5 worm cellular contexts compared by ENCODE assay signal in genomic region chrII:2922359-2922758, ce11.
TF ChIP-seq lines count a peak whose summit lies in the region.

No protein-coding gene starts in this region.

TF ChIP-seq in whole organism, L1 larva, 84 proteins besides CTCF, POLR2A, EP300 and RAD21:
- TF ChIP-seq elt-2 (tag; optimal IDR thresholded peaks at IDR 0.05; lab: Kevin White, UChicago) = peak; percentile 41
- no peak for TF ChIP-seq ces-1 (GFP tag; optimal IDR thresholded peaks at IDR 0.05; lab: Kevin White, UChicago)
- no peak for TF ChIP-seq fos-1 (tag; optimal IDR thresholded peaks at IDR 0.05; lab: Kevin White, UChicago)
- TF ChIP-seq lin-35 (GFP tag; optimal IDR thresholded peaks at IDR 0.05; lab: Kevin White, UChicago) = peak in 1 of 2 experiments; percentile 34

TF ChIP-seq in whole organism, L2 larva, 48 proteins besides CTCF, POLR2A, EP300 and RAD21:
- TF ChIP-seq nhr-23 (tag; optimal IDR thresholded peaks at IDR 0.05; lab: Kevin White, UChicago) (no peak), ztf-1 (GFP tag; conservative IDR thresholded peaks at IDR 0.05; lab: Robert Waterston, UW) (no peak), sma-3 (GFP tag; optimal IDR thresholded peaks at IDR 0.05; lab: Kevin White, UChicago) (no peak), ama-1 (optimal IDR thresholded peaks at IDR 0.05; lab: Kevin White, UChicago) (no peak), fos-1 (tag; optimal IDR thresholded peaks at IDR 0.05; lab: Kevin White, UChicago) (peak; percentile 41), R02D3.7 (tag; optimal IDR thresholded peaks at IDR 0.05; lab: Kevin White, UChicago) (no peak), zag-1 (tag; optimal IDR thresholded peaks at IDR 0.05; lab: Kevin White, UChicago) (no peak), unc-62 (GFP tag; optimal IDR thresholded peaks at IDR 0.05; lab: Kevin White, UChicago) (no peak), unc-55 (GFP tag; optimal IDR thresholded peaks at IDR 0.05; lab: Kevin White, UChicago) (no peak), lin-39 (tag; optimal IDR thresholded peaks at IDR 0.05; lab: Kevin White, UChicago) (no peak), crh-2 (tag; optimal IDR thresholded peaks at IDR 0.05; lab: Kevin White, UChicago) (peak; percentile 42), nhr-21 (tag; optimal IDR thresholded peaks at IDR 0.05; lab: Kevin White, UChicago) (no peak), elt-1 (tag; optimal IDR thresholded peaks at IDR 0.05; lab: Kevin White, UChicago) (no peak), lin-11 (tag; optimal IDR thresholded peaks at IDR 0.05; lab: Kevin White, UChicago) (no peak), skn-1 (tag; optimal IDR thresholded peaks at IDR 0.05; lab: Kevin White, UChicago) (no peak), dmd-4 (tag; optimal IDR thresholded peaks at IDR 0.05; lab: Kevin White, UChicago) (no peak), ztf-11 (tag; optimal IDR thresholded peaks at IDR 0.05; lab: Kevin White, UChicago) (no peak), nhr-10 (tag; optimal IDR thresholded peaks at IDR 0.05; lab: Kevin White, UChicago) (no peak)

TF ChIP-seq in whole organism, L3 larva, 47 proteins besides CTCF, POLR2A, EP300 and RAD21:
- TF ChIP-seq mml-1 (tag; optimal IDR thresholded peaks at IDR 0.05; lab: Kevin White, UChicago) (no peak), tbx-2 (tag; optimal IDR thresholded peaks at IDR 0.05; lab: Kevin White, UChicago) (no peak), pha-4 (tag; optimal IDR thresholded peaks at IDR 0.05; lab: Kevin White, UChicago) (peak; percentile 2), elt-2 (tag; optimal IDR thresholded peaks at IDR 0.05; lab: Kevin White, UChicago) (peak; percentile 77), jun-1 (tag; optimal IDR thresholded peaks at IDR 0.05; lab: Kevin White, UChicago) (no peak), ama-1 (optimal IDR thresholded peaks at IDR 0.05; lab: Kevin White, UChicago) (peak; percentile 73), lin-15B (tag; optimal IDR thresholded peaks at IDR 0.05; lab: Kevin White, UChicago) (no peak), pqm-1 (tag; optimal IDR thresholded peaks at IDR 0.05; lab: Kevin White, UChicago) (peak; percentile 35)

TF ChIP-seq in whole organism, L4 larva, 104 proteins besides CTCF, POLR2A, EP300 and RAD21:
- TF ChIP-seq spr-1 (tag; optimal IDR thresholded peaks at IDR 0.05; lab: Kevin White, UChicago) (no peak), unc-39 (tag; optimal IDR thresholded peaks at IDR 0.05; lab: Kevin White, UChicago) (no peak), ceh-20 (GFP tag; IDR thresholded peaks at IDR 0.05; lab: Robert Waterston, UW) (no peak), hlh-11 (tag; optimal IDR thresholded peaks at IDR 0.05; lab: Kevin White, UChicago) (peak; percentile 49), hlh-30 (tag; optimal IDR thresholded peaks at IDR 0.05; lab: Kevin White, UChicago; ENCODE audit: insufficient read depth) (peak; percentile 45), nhr-28 (tag; optimal IDR thresholded peaks at IDR 0.05; lab: Kevin White, UChicago) (peak; percentile 17), Y105C5A.15 (GFP tag; IDR thresholded peaks at IDR 0.05; lab: Robert Waterston, UW) (no peak), saeg-2 (GFP tag; IDR thresholded peaks at IDR 0.05; lab: Robert Waterston, UW) (no peak), ceh-82 (tag; optimal IDR thresholded peaks at IDR 0.05; lab: Kevin White, UChicago) (no peak), dve-1 (tag; optimal IDR thresholded peaks at IDR 0.05; lab: Kevin White, UChicago; ENCODE audit: insufficient read depth) (peak; percentile 57), dmd-6 (GFP tag; IDR thresholded peaks at IDR 0.05; lab: Robert Waterston, UW) (peak; percentile 41), F44E2.7 (GFP tag; IDR thresholded peaks at IDR 0.05; lab: Robert Waterston, UW) (no peak), lin-1 (GFP tag; IDR thresholded peaks at IDR 0.05; lab: Robert Waterston, UW) (peak; percentile 10; the same call in 1 of the 2 replicates), snpc-4 (tag; optimal IDR thresholded peaks at IDR 0.05; lab: Kevin White, UChicago) (no peak), madf-9 (GFP tag; conservative IDR thresholded peaks at IDR 0.05; lab: Robert Waterston, UW) (no peak), pqm-1 (tag; optimal IDR thresholded peaks at IDR 0.05; lab: Kevin White, UChicago) (peak; percentile 41), zip-2 (tag; optimal IDR thresholded peaks at IDR 0.05; lab: Kevin White, UChicago) (no peak), ceh-28 (tag; optimal IDR thresholded peaks at IDR 0.05; lab: Kevin White, UChicago) (no peak), mes-2 (tag; optimal IDR thresholded peaks at IDR 0.05; lab: Kevin White, UChicago; ENCODE audit: poor library complexity, severe bottlenecking) (no peak), hif-1 (tag; optimal IDR thresholded peaks at IDR 0.05; lab: Kevin White, UChicago) (peak in 1 of 2 experiments; percentile 3), daf-16 (GFP tag; optimal IDR thresholded peaks at IDR 0.05; lab: Kevin White, UChicago) (no peak), daf-16 (tag; optimal IDR thresholded peaks at IDR 0.05; lab: Kevin White, UChicago) (peak; percentile 33)

TF ChIP-seq in whole organism, young adult, 124 proteins besides CTCF, POLR2A, EP300 and RAD21:
- TF ChIP-seq nhr-80 (tag; optimal IDR thresholded peaks at IDR 0.05; lab: Kevin White, UChicago) (peak; percentile 63), Y95B8A.8 (GFP tag; IDR thresholded peaks at IDR 0.05; lab: Robert Waterston, UW) (0 out of 2 replicates have a peak, but pooled peaks have one; percentile 15), cebp-1 (GFP tag; IDR thresholded peaks at IDR 0.05; lab: Robert Waterston, UW) (no peak), cebp-1 (tag; optimal IDR thresholded peaks at IDR 0.05; lab: Kevin White, UChicago) (peak; percentile 24), atf-7 (tag; optimal IDR thresholded peaks at IDR 0.05; lab: Kevin White, UChicago) (no peak), madf-3 (GFP tag; IDR thresholded peaks at IDR 0.05; lab: Robert Waterston, UW) (0 out of 2 replicates have a peak, but pooled peaks have one; percentile 31), Y53F4B.3 (GFP tag; IDR thresholded peaks at IDR 0.05; lab: Robert Waterston, UW) (no peak)
TF ChIP-seq in whole organism, young adult: peak in this region for 4.
